Fruit fly (Drosophila melanogaster) whole organism, embryonic: ENCODE results near the gene pico.

Experiments used
- Atf3 ChIP-seq: fragments of 200-800 bp; sonication (Bioruptor generic); optimal IDR thresholded peaks from 3 replicates; lab custom pipeline; 2016; ENCODE audit warnings: missing biosample characterization, missing genetic modification characterization
- Awh ChIP-seq: fragments of 200-800 bp; sonication (Bioruptor generic); IDR thresholded peaks from 2 replicates; pipeline ENCODE4, ENCODE4 v1.3.6; 2022; ENCODE audit warnings: missing biosample characterization, missing genetic modification characterization
- CG10209 ChIP-seq: fragments of 200-800 bp; sonication (Bioruptor generic); optimal IDR thresholded peaks from 3 replicates; lab custom pipeline; 2017; ENCODE audit warnings: missing biosample characterization, mild to moderate bottlenecking, missing genetic modification characterization, missing genetic modification reagents
- CG10565 ChIP-seq: fragments of 200-800 bp; sonication (Bioruptor generic); optimal IDR thresholded peaks from 3 replicates; lab custom pipeline; 2016; ENCODE audit warnings: missing biosample characterization, mild to moderate bottlenecking, missing genetic modification characterization
- CG11398 ChIP-seq: fragments of 200-800 bp; sonication (Bioruptor generic); optimal IDR thresholded peaks from 2 replicates; lab custom pipeline; 2016; ENCODE audit warnings: missing biosample characterization, missing genetic modification characterization
- CG12299 ChIP-seq: fragments of 200-800 bp; sonication (Bioruptor generic); optimal IDR thresholded peaks from 2 replicates; lab custom pipeline; 2018; ENCODE audit warnings: missing biosample characterization, mild to moderate bottlenecking, missing genetic modification characterization
- CG12391 ChIP-seq: fragments of 200-800 bp; sonication (Bioruptor generic); optimal IDR thresholded peaks from 3 replicates; lab custom pipeline; 2018; ENCODE audit warnings: missing biosample characterization, mild to moderate bottlenecking, missing genetic modification characterization, moderate library complexity
- CG12769 ChIP-seq: fragments of 200-800 bp; sonication (Bioruptor generic); optimal IDR thresholded peaks from 2 replicates; lab custom pipeline; 2019; ENCODE audit warnings: missing biosample characterization, mild to moderate bottlenecking, missing genetic modification characterization, moderate library complexity
- CG13123 ChIP-seq: fragments of 200-800 bp; sonication (Bioruptor generic); optimal IDR thresholded peaks from 2 replicates; lab custom pipeline; 2016; ENCODE audit warnings: missing biosample characterization, missing genetic modification characterization
- CG13296 ChIP-seq: fragments of 200-800 bp; sonication (Bioruptor generic); optimal IDR thresholded peaks from 3 replicates; lab custom pipeline; 2018; ENCODE audit warnings: missing biosample characterization, mild to moderate bottlenecking, missing genetic modification characterization
- CG13624 ChIP-seq: fragments of 200-800 bp; sonication (Bioruptor generic); optimal IDR thresholded peaks from 2 replicates; lab custom pipeline; 2016; ENCODE audit warnings: missing biosample characterization, missing genetic modification characterization
- CG13775 ChIP-seq: fragments of 200-800 bp; sonication (Bioruptor generic); optimal IDR thresholded peaks from 3 replicates; lab custom pipeline; 2017; ENCODE audit warnings: missing biosample characterization, mild to moderate bottlenecking, missing genetic modification characterization
- CG13894 ChIP-seq: fragments of 200-800 bp; sonication (Bioruptor generic); optimal IDR thresholded peaks from 3 replicates; lab custom pipeline; 2018; ENCODE audit warnings: missing biosample characterization, mild to moderate bottlenecking, missing genetic modification characterization, moderate library complexity
- CG17361 ChIP-seq: fragments of 200-800 bp; sonication (Bioruptor generic); IDR thresholded peaks from 3 replicates; pipeline ENCODE4 v1.3.6; 2022; ENCODE audit warnings: missing biosample characterization, missing genetic modification characterization
- CG17568 ChIP-seq: fragments of 200-800 bp; sonication (Bioruptor generic); optimal IDR thresholded peaks from 2 replicates; lab custom pipeline; 2018; ENCODE audit warnings: missing biosample characterization, mild to moderate bottlenecking, missing genetic modification characterization, moderate library complexity
- CG17912 ChIP-seq: fragments of 200-800 bp; sonication (Bioruptor generic); optimal IDR thresholded peaks from 2 replicates; lab custom pipeline; 2018; ENCODE audit warnings: missing biosample characterization, mild to moderate bottlenecking, missing genetic modification characterization
- CG18476 ChIP-seq: fragments of 200-800 bp; sonication (Bioruptor generic); optimal IDR thresholded peaks from 2 replicates; lab custom pipeline; 2016; ENCODE audit warnings: missing biosample characterization, mild to moderate bottlenecking, missing genetic modification characterization
- CG2202 ChIP-seq: fragments of 200-800 bp; sonication (Bioruptor generic); optimal IDR thresholded peaks from 2 replicates; lab custom pipeline; 2018; ENCODE audit warnings: missing biosample characterization, mild to moderate bottlenecking, missing genetic modification characterization
- CG2875 ChIP-seq: fragments of 200-800 bp; sonication (Bioruptor generic); optimal IDR thresholded peaks from 2 replicates; lab custom pipeline; 2017; ENCODE audit warnings: missing biosample characterization, mild to moderate bottlenecking, missing genetic modification characterization, missing genetic modification reagents
- CG3407 ChIP-seq: fragments of 200-800 bp; sonication (Bioruptor generic); optimal IDR thresholded peaks from 2 replicates; lab custom pipeline; 2018; ENCODE audit warnings: missing biosample characterization, mild to moderate bottlenecking, missing genetic modification characterization
- CG42726 ChIP-seq: fragments of 200-800 bp; sonication (Bioruptor generic); IDR thresholded peaks from 2 replicates; pipeline ENCODE4 v1.3.6; 2022; ENCODE audit warnings: missing biosample characterization, missing genetic modification characterization; ENCODE audit not compliant: partially characterized antibody
- CG43689 ChIP-seq: fragments of 200-800 bp; sonication (Bioruptor generic); IDR thresholded peaks from 2 replicates; pipeline ENCODE4 v1.3.6; 2022; ENCODE audit warnings: missing biosample characterization, missing genetic modification characterization
- CG4424 ChIP-seq: fragments of 200-800 bp; sonication (Bioruptor generic); optimal IDR thresholded peaks from 3 replicates; lab custom pipeline; 2016; ENCODE audit warnings: missing biosample characterization, missing genetic modification characterization
- CG4707 ChIP-seq: fragments of 200-800 bp; sonication (Bioruptor generic); optimal IDR thresholded peaks from 2 replicates; lab custom pipeline; 2018; ENCODE audit warnings: missing biosample characterization, mild to moderate bottlenecking, missing genetic modification characterization, moderate library complexity
- CG5180 ChIP-seq: fragments of 200-800 bp; sonication (Bioruptor generic); optimal IDR thresholded peaks from 3 replicates; lab custom pipeline; 2017; ENCODE audit warnings: missing biosample characterization, missing genetic modification characterization, mild to moderate bottlenecking, moderate library complexity, missing genetic modification reagents
- CG7372 ChIP-seq: fragments of 200-800 bp; sonication (Bioruptor generic); IDR thresholded peaks from 2 replicates; pipeline ENCODE4 v1.3.6; 2022; ENCODE audit warnings: missing biosample characterization, missing genetic modification characterization
- CG7556 ChIP-seq: fragments of 200-800 bp; sonication (Bioruptor generic); optimal IDR thresholded peaks from 2 replicates; lab custom pipeline; 2017; ENCODE audit warnings: missing biosample characterization, mild to moderate bottlenecking, missing genetic modification characterization
- CG8281 ChIP-seq: fragments of 200-800 bp; sonication (Bioruptor generic); optimal IDR thresholded peaks from 2 replicates; lab custom pipeline; 2018; ENCODE audit warnings: missing biosample characterization, mild to moderate bottlenecking, missing genetic modification characterization, moderate library complexity
- CG9437 ChIP-seq: fragments of 200-800 bp; sonication (Bioruptor generic); optimal IDR thresholded peaks from 2 replicates; lab custom pipeline; 2018; ENCODE audit warnings: missing biosample characterization, mild to moderate bottlenecking, missing genetic modification characterization
- CG9727 ChIP-seq: fragments of 200-800 bp; sonication (Bioruptor generic); optimal IDR thresholded peaks from 3 replicates; lab custom pipeline; 2017; ENCODE audit warnings: missing biosample characterization, mild to moderate bottlenecking, missing genetic modification characterization
- CG9876 ChIP-seq: fragments of 200-800 bp; sonication (Bioruptor generic); optimal IDR thresholded peaks from 2 replicates; lab custom pipeline; 2016; ENCODE audit warnings: missing biosample characterization, missing genetic modification characterization
- D ChIP-seq, 2 experiments: fragments of 200-800 bp in 1 of 2; fragments of >200 bp in 1 of 2; sonication (Bioruptor generic) in 1 of 2; optimal IDR thresholded peaks; 2 replicates in 1 of 2; 3 replicates in 1 of 2; lab custom pipeline; 2017; ENCODE audit warnings: mild to moderate bottlenecking in 1 of 2, missing biosample characterization in 1 of 2, missing genetic modification characterization in 1 of 2, missing genetic modification reagents in 1 of 2
- D19B ChIP-seq: fragments of 200-800 bp; sonication (Bioruptor generic); optimal IDR thresholded peaks from 2 replicates; lab custom pipeline; 2017; ENCODE audit warnings: missing biosample characterization, mild to moderate bottlenecking, missing genetic modification characterization
- Drgx ChIP-seq: fragments of 200-800 bp; sonication (Bioruptor generic); IDR thresholded peaks from 2 replicates; pipeline ENCODE4 v1.3.6; 2022; ENCODE audit warnings: missing biosample characterization, missing genetic modification characterization
- Ets65A ChIP-seq: fragments of 200-800 bp; sonication (Bioruptor generic); peaks from one replicate; lab custom pipeline; 2016; ENCODE audit warnings: missing biosample characterization, missing genetic modification characterization
- Ssrp ChIP-seq: fragments of 200-800 bp; sonication (Bioruptor generic); optimal IDR thresholded peaks from 2 replicates; lab custom pipeline; 2018; ENCODE audit warnings: missing biosample characterization, mild to moderate bottlenecking, missing genetic modification characterization, moderate library complexity
- ac ChIP-seq: fragments of 200-800 bp; sonication (Bioruptor generic); optimal IDR thresholded peaks from 3 replicates; lab custom pipeline; 2017; ENCODE audit warnings: missing biosample characterization, mild to moderate bottlenecking, missing genetic modification characterization
- ara ChIP-seq: fragments of 200-800 bp; sonication (Bioruptor generic); IDR thresholded peaks from 2 replicates; pipeline ENCODE4 v1.3.6; 2022; ENCODE audit warnings: missing biosample characterization, missing genetic modification characterization
- disco-r ChIP-seq: fragments of 200-800 bp; sonication (Bioruptor generic); optimal IDR thresholded peaks from 2 replicates; lab custom pipeline; 2016; ENCODE audit warnings: missing biosample characterization, missing genetic modification characterization
- fd102C ChIP-seq: fragments of 200-800 bp; sonication (Bioruptor generic); optimal IDR thresholded peaks from 2 replicates; lab custom pipeline; 2018; ENCODE audit warnings: missing biosample characterization, mild to moderate bottlenecking, missing genetic modification characterization, moderate library complexity
- gem ChIP-seq: fragments of 200-800 bp; sonication (Bioruptor generic); optimal IDR thresholded peaks from 2 replicates; lab custom pipeline; 2019; ENCODE audit warnings: missing biosample characterization, mild to moderate bottlenecking, missing genetic modification characterization, moderate library complexity
- knrl ChIP-seq: fragments of 200-800 bp; sonication (Bioruptor generic); IDR thresholded peaks from 3 replicates; pipeline ENCODE4 v1.3.6; 2022; ENCODE audit warnings: missing biosample characterization, missing genetic modification characterization; ENCODE audit not compliant: partially characterized antibody
- nom ChIP-seq: fragments of 200-800 bp; sonication (Bioruptor generic); optimal IDR thresholded peaks from 2 replicates; lab custom pipeline; 2017; ENCODE audit warnings: missing biosample characterization, missing genetic modification characterization, mild to moderate bottlenecking, moderate library complexity, missing genetic modification reagents
- oc ChIP-seq: fragments of 200-800 bp; sonication (Bioruptor generic); optimal IDR thresholded peaks from 2 replicates; lab custom pipeline; 2018; ENCODE audit warnings: missing biosample characterization, mild to moderate bottlenecking, missing genetic modification characterization, moderate library complexity
- pho ChIP-seq: fragments of 200-800 bp; sonication (Bioruptor generic); optimal IDR thresholded peaks from 2 replicates; lab custom pipeline; 2016; ENCODE audit warnings: missing biosample characterization, missing genetic modification characterization
- ro ChIP-seq: fragments of 200-800 bp; sonication (Bioruptor generic); IDR thresholded peaks from 2 replicates; pipeline ENCODE4 v1.3.6; 2022; ENCODE audit warnings: missing biosample characterization, missing genetic modification characterization
- slp2 ChIP-seq: fragments of 200-800 bp; sonication (Bioruptor generic); optimal IDR thresholded peaks from 2 replicates; lab custom pipeline; 2016; ENCODE audit warnings: missing biosample characterization, missing genetic modification characterization
- sqz ChIP-seq: fragments of 200-800 bp; sonication (Bioruptor generic); optimal IDR thresholded peaks from 3 replicates; lab custom pipeline; 2018; ENCODE audit warnings: missing biosample characterization, mild to moderate bottlenecking, missing genetic modification characterization

pico gene

dm6 chrX:19842397-19843261 is 9.2 kb downstream of the pico start (continued):
- TF ChIP-seq gem (tag; lab: Kevin White, UChicago): peak; percentile 50
- peak; percentile 59 for TF ChIP-seq CG9727 (GFP tag; lab: Kevin White, UChicago)
- no peak for TF ChIP-seq Drgx (GFP tag; lab: Robert Waterston, UW)
- no peak for TF ChIP-seq CG13123 (GFP tag; lab: Kevin White, UChicago)
- peak; percentile 77 for TF ChIP-seq sqz (GFP tag; lab: Kevin White, UChicago)
- no peak for TF ChIP-seq fd102C (GFP tag; lab: Kevin White, UChicago)
- no peak for TF ChIP-seq CG3407 (GFP tag; lab: Kevin White, UChicago)
- no peak for TF ChIP-seq Ets65A
- TF ChIP-seq Awh (GFP tag; lab: Robert Waterston, UW): no peak
- TF ChIP-seq CG10565: no peak
- peak; percentile 24 for TF ChIP-seq CG10209
- TF ChIP-seq Atf3 (GFP tag; lab: Kevin White, UChicago): no peak
- TF ChIP-seq CG17361 (GFP tag; lab: Robert Waterston, UW): peak; percentile 54; the same call in 2 of the 3 replicates
- TF ChIP-seq CG12769 (tag; lab: Kevin White, UChicago): no peak
- no peak for TF ChIP-seq CG42726 (GFP tag; lab: Robert Waterston, UW)
- peak; percentile 43 for TF ChIP-seq nom (GFP tag; lab: Kevin White, UChicago)
- no peak for TF ChIP-seq ara (GFP tag; lab: Robert Waterston, UW)
- TF ChIP-seq CG4707 (GFP tag; lab: Kevin White, UChicago): no peak
- peak; percentile 22 for TF ChIP-seq CG13775 (GFP tag; lab: Kevin White, UChicago)
- no peak for TF ChIP-seq CG13296 (GFP tag; lab: Kevin White, UChicago)
- no peak for TF ChIP-seq CG8281 (tag; lab: Kevin White, UChicago)
- TF ChIP-seq CG13894 (tag; lab: Kevin White, UChicago): no peak
- no peak for TF ChIP-seq slp2
- peak; percentile 69 for TF ChIP-seq D (optimal IDR thresholded peaks at IDR 0.05; lab: Kevin White, UChicago)
- TF ChIP-seq D (GFP tag; optimal IDR thresholded peaks at IDR 0.05; lab: Kevin White, UChicago): no peak
- TF ChIP-seq CG12391: peak; percentile 10
- no peak for TF ChIP-seq CG12299 (tag; lab: Kevin White, UChicago)
- TF ChIP-seq CG43689 (GFP tag; lab: Robert Waterston, UW): no peak
- TF ChIP-seq ro (GFP tag; lab: Robert Waterston, UW): no peak
- TF ChIP-seq CG18476 (GFP tag; lab: Kevin White, UChicago): no peak
- no peak for TF ChIP-seq oc (tag; lab: Kevin White, UChicago)
- TF ChIP-seq CG7556 (GFP tag; lab: Kevin White, UChicago): peak; percentile 24
- peak; percentile 24 for TF ChIP-seq CG4424
- TF ChIP-seq, all 482 proteins: peak for 50

DNA sequence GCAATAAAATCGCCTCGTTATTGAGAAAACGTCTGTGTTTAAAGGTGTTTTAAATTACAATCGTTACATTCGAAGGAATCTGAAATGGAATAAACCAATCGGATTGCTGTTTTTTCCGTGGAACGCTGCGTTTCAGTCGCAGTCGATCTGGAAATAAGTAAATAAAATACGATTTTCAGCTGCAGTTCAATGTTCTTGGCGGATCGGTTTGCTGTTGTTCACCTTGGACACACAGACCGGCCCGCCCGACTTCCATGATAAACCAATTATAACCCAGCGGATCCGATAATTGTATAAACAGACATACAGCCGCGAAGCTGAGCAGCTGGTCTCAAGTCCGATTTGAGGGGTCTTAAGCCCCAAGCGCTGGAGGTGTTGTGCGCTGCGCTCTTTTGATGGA is 11.5 kb downstream of the pico start:
- TF ChIP-seq disco-r (GFP tag; lab: Kevin White, UChicago): no peak
- TF ChIP-seq CG2202: no peak
- no peak for TF ChIP-seq ac (GFP tag; lab: Kevin White, UChicago)
- TF ChIP-seq Ssrp: no peak
- TF ChIP-seq knrl (GFP tag; lab: Robert Waterston, UW): no peak
- TF ChIP-seq CG2875 (GFP tag; lab: Kevin White, UChicago): no peak
- no peak for TF ChIP-seq sqz (GFP tag; lab: Kevin White, UChicago)
- TF ChIP-seq CG17568: no peak
- no peak for TF ChIP-seq CG5180
- no peak for TF ChIP-seq D19B
- TF ChIP-seq CG9437: no peak
- no peak for TF ChIP-seq CG9876 (GFP tag; lab: Kevin White, UChicago)
- no peak for TF ChIP-seq CG7372 (GFP tag; lab: Robert Waterston, UW)
- TF ChIP-seq CG13624: no peak
- TF ChIP-seq CG17912 (GFP tag; lab: Kevin White, UChicago): no peak
- TF ChIP-seq pho (GFP tag; lab: Kevin White, UChicago): no peak
- TF ChIP-seq CG11398 (GFP tag; lab: Kevin White, UChicago): no peak
- TF ChIP-seq, all 482 proteins: peak for 0
